ENCODE assay signal across 2 worm cellular contexts in genomic region chrX:15901214-15901613, ce11.
A peak's percentile ranks its signal among the peaks of the same experiment; 100 is the strongest.
TF ChIP-seq lines count a peak whose summit lies in the region.

No protein-coding gene starts in this region.

TF ChIP-seq in whole organism, L4 larva, 104 proteins besides CTCF, POLR2A, EP300 and RAD21:
- peak; percentile 74 for TF ChIP-seq set-16 (GFP tag; IDR thresholded peaks at IDR 0.05; lab: Robert Waterston, UW)
- no peak for TF ChIP-seq zip-11 (GFP tag; IDR thresholded peaks at IDR 0.05; lab: Robert Waterston, UW)
- TF ChIP-seq hlh-11 (tag; optimal IDR thresholded peaks at IDR 0.05; lab: Kevin White, UChicago) = no peak
- TF ChIP-seq ceh-20 (GFP tag; IDR thresholded peaks at IDR 0.05; lab: Robert Waterston, UW) = no peak
- 0 out of 2 replicates have a peak, but pooled peaks have one; percentile 7 for TF ChIP-seq F44E2.7 (GFP tag; IDR thresholded peaks at IDR 0.05; lab: Robert Waterston, UW)

TF ChIP-seq in whole organism, young adult, 124 proteins besides CTCF, POLR2A, EP300 and RAD21:
- peak; percentile 70; the same call in 1 of the 2 replicates for TF ChIP-seq zfh-2 (GFP tag; conservative IDR thresholded peaks at IDR 0.05; lab: Robert Waterston, UW)
- no peak for TF ChIP-seq hrde-1 (tag; optimal IDR thresholded peaks at IDR 0.05; lab: Kevin White, UChicago; ENCODE audit: borderline replicate concordance)
- TF ChIP-seq lin-54 (GFP tag; optimal IDR thresholded peaks at IDR 0.05; lab: Kevin White, UChicago) = no peak
- TF ChIP-seq snpc-4 (GFP tag; optimal IDR thresholded peaks at IDR 0.05; lab: Kevin White, UChicago) = no peak
- TF ChIP-seq snpc-4 (tag; optimal IDR thresholded peaks at IDR 0.05; lab: Kevin White, UChicago) = peak in 2 of 4 experiments; percentile 27 to 75
- TF ChIP-seq nfya-1 (tag; optimal IDR thresholded peaks at IDR 0.05; lab: Kevin White, UChicago; ENCODE audit: borderline replicate concordance, insufficient read depth) = no peak
